Worm (Caenorhabditis elegans) whole organism, late embryonic: ENCODE data around the gene F56C3.1.
"Not testable (repeated sequence)": the region's sequence is repeated elsewhere in the genome, so short reads cannot be mapped to it uniquely, and the experiment has no call there.

Source experiments
- C08G9.2 ChIP-seq: sonication (generic microtip); optimal IDR thresholded peaks from 2 replicates; lab custom pipeline; 2016; ENCODE audit warnings: mild to moderate bottlenecking, missing genetic modification characterization, moderate library complexity, missing compliant biosample characterization
- C38D4.7 ChIP-seq: fragments of 200-800 bp; sonication (Bioruptor generic); optimal IDR thresholded peaks from 2 replicates; lab custom pipeline; 2018; ENCODE audit warnings: mild to moderate bottlenecking, missing genetic modification characterization, moderate library complexity, missing compliant biosample characterization
- K09A11.1 ChIP-seq: sonication (generic microtip); optimal IDR thresholded peaks from 2 replicates; lab custom pipeline; 2017; ENCODE audit warnings: antibody characterized with exemption, mild to moderate bottlenecking, missing genetic modification characterization, missing compliant biosample characterization; ENCODE audit not compliant: insufficient read depth
- Y22D7AL.16 ChIP-seq: sonication (generic microtip); optimal IDR thresholded peaks from 2 replicates; lab custom pipeline; 2016; ENCODE audit warnings: missing genetic modification characterization, missing compliant biosample characterization
- ahr-1 ChIP-seq: sonication (generic microtip); optimal IDR thresholded peaks from 2 replicates; lab custom pipeline; 2016; ENCODE audit warnings: missing genetic modification characterization, missing compliant biosample characterization
- ama-1 ChIP-seq: fragments of 150-350 bp; optimal IDR thresholded peaks from 2 replicates; lab custom pipeline; 2014
- ceh-2 ChIP-seq: sonication (generic microtip); optimal IDR thresholded peaks from 2 replicates; lab custom pipeline; 2016; ENCODE audit warnings: missing genotype, missing genetic modification characterization, missing compliant biosample characterization
- ceh-24 ChIP-seq: sonication (generic microtip); optimal IDR thresholded peaks from 2 replicates; lab custom pipeline; 2016; ENCODE audit warnings: mild to moderate bottlenecking, missing genetic modification characterization, missing compliant biosample characterization
- ceh-31 ChIP-seq: sonication (generic microtip); optimal IDR thresholded peaks from 2 replicates; lab custom pipeline; 2016; ENCODE audit warnings: missing genetic modification characterization, missing compliant biosample characterization
- ceh-34 ChIP-seq: sonication (generic microtip); optimal IDR thresholded peaks from 2 replicates; lab custom pipeline; 2016; ENCODE audit warnings: mild to moderate bottlenecking, missing genetic modification characterization, missing compliant biosample characterization
- ceh-48 ChIP-seq: sonication (generic microtip); optimal IDR thresholded peaks from 2 replicates; lab custom pipeline; 2016; ENCODE audit warnings: missing genetic modification characterization, inconsistent platforms, missing compliant biosample characterization
- ceh-6 ChIP-seq: fragments of 200-800 bp; sonication (Bioruptor generic); optimal IDR thresholded peaks from 2 replicates; lab custom pipeline; 2018; ENCODE audit warnings: mild to moderate bottlenecking, missing genetic modification characterization, missing compliant biosample characterization
- ceh-9 ChIP-seq: sonication (generic microtip); optimal IDR thresholded peaks from 2 replicates; lab custom pipeline; 2016; ENCODE audit warnings: mild to moderate bottlenecking, missing genetic modification characterization, inconsistent platforms, missing compliant biosample characterization
- che-1 ChIP-seq: sonication (generic microtip); optimal IDR thresholded peaks from 2 replicates; lab custom pipeline; 2016; ENCODE audit warnings: mild to moderate bottlenecking, missing genetic modification characterization, missing compliant biosample characterization
- dve-1 ChIP-seq: sonication (generic microtip); optimal IDR thresholded peaks from 2 replicates; lab custom pipeline; 2017; ENCODE audit warnings: antibody characterized with exemption, mild to moderate bottlenecking, missing genetic modification characterization, missing compliant biosample characterization
- elt-2 ChIP-seq: sonication (generic microtip); optimal IDR thresholded peaks from 2 replicates; lab custom pipeline; 2016; ENCODE audit warnings: missing genetic modification reagents, missing genetic modification characterization, missing compliant biosample characterization
- elt-4 ChIP-seq: sonication (generic microtip); optimal IDR thresholded peaks from 2 replicates; lab custom pipeline; 2016; ENCODE audit warnings: missing genetic modification characterization, missing compliant biosample characterization
- ets-4 ChIP-seq: sonication (generic microtip); optimal IDR thresholded peaks from 2 replicates; lab custom pipeline; 2016; ENCODE audit warnings: missing genetic modification characterization, missing compliant biosample characterization
- eyg-1 ChIP-seq: sonication (generic microtip); optimal IDR thresholded peaks from 2 replicates; lab custom pipeline; 2016; ENCODE audit warnings: missing genotype, missing genetic modification characterization, missing compliant biosample characterization
- fax-1 ChIP-seq: sonication (generic microtip); optimal IDR thresholded peaks from 2 replicates; lab custom pipeline; 2016; ENCODE audit warnings: missing genotype, missing genetic modification characterization, missing compliant biosample characterization
- fkh-6 ChIP-seq: sonication (generic microtip); optimal IDR thresholded peaks from 2 replicates; lab custom pipeline; 2016; ENCODE audit warnings: missing genetic modification characterization, missing compliant biosample characterization
- hlh-13 ChIP-seq: fragments of 200-800 bp; sonication (Bioruptor generic); optimal IDR thresholded peaks from 2 replicates; lab custom pipeline; 2018; ENCODE audit warnings: mild to moderate bottlenecking, missing genetic modification characterization, missing compliant biosample characterization
- hlh-15 ChIP-seq: sonication (generic microtip); optimal IDR thresholded peaks from 2 replicates; lab custom pipeline; 2016; ENCODE audit warnings: missing genetic modification characterization, missing compliant biosample characterization
- hlh-6 ChIP-seq: sonication (generic microtip); optimal IDR thresholded peaks from 2 replicates; lab custom pipeline; 2016; ENCODE audit warnings: missing genotype, missing genetic modification characterization, missing compliant biosample characterization
- lin-11 ChIP-seq: fragments of 200-800 bp; sonication (Bioruptor generic); optimal IDR thresholded peaks from 2 replicates; lab custom pipeline; 2018; ENCODE audit warnings: mild to moderate bottlenecking, missing genetic modification characterization, missing compliant biosample characterization
- mec-3 ChIP-seq: sonication (generic microtip); optimal IDR thresholded peaks from 2 replicates; lab custom pipeline; 2016; ENCODE audit warnings: borderline replicate concordance, missing genetic modification characterization, missing compliant biosample characterization
- nhr-232 ChIP-seq: sonication (generic microtip); optimal IDR thresholded peaks from 2 replicates; lab custom pipeline; 2016; ENCODE audit warnings: missing genetic modification characterization, missing compliant biosample characterization
- odd-2 ChIP-seq: sonication (generic microtip); optimal IDR thresholded peaks from 2 replicates; lab custom pipeline; 2017; ENCODE audit warnings: antibody characterized with exemption, mild to moderate bottlenecking, missing genetic modification characterization, missing compliant biosample characterization
- pag-3 ChIP-seq: sonication (generic microtip); optimal IDR thresholded peaks from 2 replicates; lab custom pipeline; 2016; ENCODE audit warnings: missing compliant biosample characterization, missing genetic modification characterization, borderline replicate concordance
- pax-1 ChIP-seq: fragments of 150-350 bp; optimal IDR thresholded peaks from 2 replicates; lab custom pipeline; 2014; ENCODE audit warnings: missing biosample characterization, missing genetic modification characterization
- pqm-1 ChIP-seq: sonication (generic microtip); optimal IDR thresholded peaks from 2 replicates; lab custom pipeline; 2016; ENCODE audit warnings: missing genetic modification characterization, missing compliant biosample characterization
- pros-1 ChIP-seq: fragments of 150-350 bp; optimal IDR thresholded peaks from 2 replicates; lab custom pipeline; 2014; ENCODE audit warnings: missing biosample characterization, missing genetic modification reagents, missing genetic modification characterization
- ref-2 ChIP-seq: sonication (generic microtip); optimal IDR thresholded peaks from 2 replicates; lab custom pipeline; 2016; ENCODE audit warnings: missing genetic modification characterization, missing compliant biosample characterization
- sdc-2 ChIP-seq: sonication (generic microtip); optimal IDR thresholded peaks from 2 replicates; lab custom pipeline; 2016; ENCODE audit warnings: missing genotype, missing genetic modification characterization, missing compliant biosample characterization
- sox-4 ChIP-seq: sonication (generic microtip); optimal IDR thresholded peaks from 2 replicates; lab custom pipeline; 2017; ENCODE audit warnings: mild to moderate bottlenecking, missing genetic modification characterization, inconsistent platforms, missing compliant biosample characterization
- syd-9 ChIP-seq: sonication (generic microtip); optimal IDR thresholded peaks from 2 replicates; lab custom pipeline; 2016; ENCODE audit warnings: mild to moderate bottlenecking, missing genetic modification characterization, moderate library complexity, missing compliant biosample characterization
- tbx-7 ChIP-seq: sonication (generic microtip); optimal IDR thresholded peaks from 2 replicates; lab custom pipeline; 2016; ENCODE audit warnings: missing genotype, missing genetic modification characterization, missing compliant biosample characterization
- ttx-3 ChIP-seq: sonication (generic microtip); optimal IDR thresholded peaks from 2 replicates; lab custom pipeline; 2016; ENCODE audit warnings: missing genetic modification reagents, missing genetic modification characterization, missing compliant biosample characterization
- unc-3 ChIP-seq, 2 experiments: fragments of 200-800 bp in 1 of 2; sonication (Bioruptor generic) in 1 of 2; sonication (generic microtip) in 1 of 2; conservative IDR thresholded peaks in 1 of 2; optimal IDR thresholded peaks in 1 of 2; 2 replicates each; pipeline versions ENCODE4 v1.3.6 to Lab custom; 2016 to 2022; ENCODE audit warnings: missing compliant biosample characterization in 2 of 2, missing genetic modification characterization in 2 of 2, missing genetic modification reagents in 1 of 2
- zip-5 ChIP-seq: sonication (generic microtip); optimal IDR thresholded peaks from 2 replicates; lab custom pipeline; 2016; ENCODE audit warnings: missing genetic modification characterization, missing compliant biosample characterization

F56C3.1 gene

ce11 chrX:1367416-1367815 is 19.7 kb upstream of the F56C3.1 start, which contains the start of gene dgn-2:
Gene dgn-2 (minus strand): TSS chrX:1367516.
- TF ChIP-seq ama-1 (lab: Kevin White, UChicago) (no peak), hlh-15 (no peak), ceh-34 (tag; lab: Kevin White, UChicago) (no peak), K09A11.1 (tag; lab: Kevin White, UChicago) (no peak), che-1 (tag; lab: Kevin White, UChicago) (no peak), odd-2 (tag; lab: Kevin White, UChicago) (no peak), tbx-7 (no peak), fax-1 (tag; lab: Kevin White, UChicago) (no peak), lin-11 (tag; lab: Kevin White, UChicago) (no peak)

ce11 chrX:1370736-1371281 is 16.3 kb upstream of the F56C3.1 start, which contains the start of gene F56C3.7:
Gene F56C3.7 (minus strand): TSS chrX:1370786.
- TF ChIP-seq pqm-1 (tag; lab: Kevin White, UChicago): no peak
- TF ChIP-seq sdc-2: peak; percentile 95
- TF ChIP-seq, all 69 proteins: peak for 1

ce11 chrX:1371688-1372087 is 15.4 kb upstream of the F56C3.1 start, which contains the start of gene fbxa-190:
Gene fbxa-190 (plus strand): TSS chrX:1372012.
- TF ChIP-seq elt-2: peak; percentile 27
- TF ChIP-seq mec-3 (tag; lab: Kevin White, UChicago): no peak
- TF ChIP-seq pqm-1 (tag; lab: Kevin White, UChicago): no peak
- no peak for TF ChIP-seq sox-4
- TF ChIP-seq tbx-7: no peak
- TF ChIP-seq ceh-48 (tag; lab: Kevin White, UChicago): no peak
- no peak for TF ChIP-seq fkh-6 (tag; lab: Kevin White, UChicago)

- TF ChIP-seq elt-4 (tag; lab: Kevin White, UChicago) (no peak), hlh-13 (no peak), pax-1 (no peak), unc-3 (GFP tag; conservative IDR thresholded peaks at IDR 0.05; lab: Robert Waterston, UW) (no peak), unc-3 (tag; optimal IDR thresholded peaks at IDR 0.05; lab: Kevin White, UChicago) (no peak), ceh-31 (tag; lab: Kevin White, UChicago) (no peak), ref-2 (tag; lab: Kevin White, UChicago) (no peak), hlh-6 (tag; lab: Kevin White, UChicago) (no peak), ceh-24 (tag; lab: Kevin White, UChicago) (no peak)
Measured at ce11 chrX:1372464-1372863, 14.7 kb upstream of the F56C3.1 start.

- TF ChIP-seq unc-3 (GFP tag; conservative IDR thresholded peaks at IDR 0.05; lab: Robert Waterston, UW): peak; percentile 21; the same call in 1 of the 2 replicates
- not testable (repeated sequence) for TF ChIP-seq unc-3 (tag; optimal IDR thresholded peaks at IDR 0.05; lab: Kevin White, UChicago)
Measured at ce11 chrX:1375071-1375470, 12.0 kb upstream of the F56C3.1 start.

- TF ChIP-seq ceh-2 (tag; lab: Kevin White, UChicago) (peak; percentile 68), ceh-6 (GFP tag; lab: Kevin White, UChicago) (peak; percentile 90), C38D4.7 (GFP tag; lab: Kevin White, UChicago) (peak; percentile 78), elt-2 (peak; percentile 88), C08G9.2 (tag; lab: Kevin White, UChicago) (peak; percentile 82), ceh-31 (tag; lab: Kevin White, UChicago) (peak; percentile 68), che-1 (tag; lab: Kevin White, UChicago) (peak; percentile 86), zip-5 (peak; percentile 37), pag-3 (tag; lab: Kevin White, UChicago) (peak; percentile 29), dve-1 (tag; lab: Kevin White, UChicago) (no peak), ahr-1 (peak; percentile 56), ama-1 (lab: Kevin White, UChicago) (no peak), ets-4 (tag; lab: Kevin White, UChicago) (peak; percentile 62), Y22D7AL.16 (peak; percentile 85), pax-1 (no peak), ceh-48 (tag; lab: Kevin White, UChicago) (peak; percentile 70), ceh-24 (tag; lab: Kevin White, UChicago) (no peak), sox-4 (peak; percentile 87), ttx-3 (tag; lab: Kevin White, UChicago) (peak; percentile 83), unc-3 (GFP tag; conservative IDR thresholded peaks at IDR 0.05; lab: Robert Waterston, UW) (peak; percentile 89), unc-3 (tag; optimal IDR thresholded peaks at IDR 0.05; lab: Kevin White, UChicago) (peak; percentile 38), pros-1 (no peak), ceh-9 (tag; lab: Kevin White, UChicago) (peak; percentile 32), eyg-1 (peak; percentile 57), nhr-232 (tag; lab: Kevin White, UChicago) (peak; percentile 79), syd-9 (tag; lab: Kevin White, UChicago) (peak; percentile 83)
Measured at ce11 chrX:1379391-1379790, 7.7 kb upstream of the F56C3.1 start.
